Worm (Caenorhabditis elegans) whole organism, young adult: ENCODE data around the gene str-248.

ENCODE experiments used
- F33H1.4 ChIP-seq: fragments of 200-800 bp; sonication (Bioruptor generic); IDR thresholded peaks from 2 replicates; pipeline ENCODE4 v1.3.6; 2022; ENCODE audit warnings: missing genetic modification reagents, missing genetic modification characterization, missing compliant biosample characterization
- F49E8.2 ChIP-seq: sonication (generic microtip); optimal IDR thresholded peaks from 3 replicates; lab custom pipeline; 2017; ENCODE audit warnings: missing genetic modification characterization, mild to moderate bottlenecking, missing compliant biosample characterization, antibody characterized with exemption, moderate library complexity; ENCODE audit not compliant: insufficient read depth
- ZK185.1 ChIP-seq: sonication (generic microtip); optimal IDR thresholded peaks from 2 replicates; lab custom pipeline; 2016; ENCODE audit warnings: mild to moderate bottlenecking, missing genetic modification characterization, missing compliant biosample characterization; ENCODE audit not compliant: poor library complexity, severe bottlenecking
- ama-1 ChIP-seq, 3 experiments: fragments of 150-350 bp in 1 of 3; sonication (generic microtip) in 2 of 3; optimal IDR thresholded peaks; 2 replicates each; lab custom pipeline; 2014 to 2018; ENCODE audit warnings: missing biosample characterization in 2 of 3, missing genetic modification characterization in 2 of 3, missing genetic modification reagents in 2 of 3
- ccch-3 ChIP-seq: fragments of 200-800 bp; sonication (Bioruptor generic); optimal IDR thresholded peaks from 2 replicates; lab custom pipeline; 2018; ENCODE audit warnings: mild to moderate bottlenecking, missing genetic modification characterization, missing compliant biosample characterization
- lin-26 ChIP-seq: fragments of 200-800 bp; sonication (Bioruptor generic); IDR thresholded peaks from 2 replicates; pipeline ENCODE4 v1.3.6; 2022; ENCODE audit warnings: missing genetic modification reagents, missing genetic modification characterization, missing compliant biosample characterization
- nhr-179 ChIP-seq: sonication (generic microtip); optimal IDR thresholded peaks from 2 replicates; lab custom pipeline; 2016; ENCODE audit warnings: mild to moderate bottlenecking, missing genetic modification characterization, missing compliant biosample characterization
- rpc-1 ChIP-seq, 2 experiments: fragments of 150-350 bp in 1 of 2; sonication (generic microtip) in 1 of 2; optimal IDR thresholded peaks; 2 replicates each; lab custom pipeline; 2014 to 2018; ENCODE audit warnings: missing biosample characterization in 1 of 2, missing genetic modification characterization in 1 of 2, missing genetic modification reagents in 1 of 2, missing genotype in 1 of 2
- snpc-1.1 ChIP-seq: sonication (generic microtip); optimal IDR thresholded peaks from 2 replicates; lab custom pipeline; 2017; ENCODE audit warnings: missing genetic modification characterization, mild to moderate bottlenecking, missing compliant biosample characterization, antibody characterized with exemption, moderate library complexity, missing genotype, missing genetic modification reagents; ENCODE audit not compliant: insufficient read depth

DNA sequence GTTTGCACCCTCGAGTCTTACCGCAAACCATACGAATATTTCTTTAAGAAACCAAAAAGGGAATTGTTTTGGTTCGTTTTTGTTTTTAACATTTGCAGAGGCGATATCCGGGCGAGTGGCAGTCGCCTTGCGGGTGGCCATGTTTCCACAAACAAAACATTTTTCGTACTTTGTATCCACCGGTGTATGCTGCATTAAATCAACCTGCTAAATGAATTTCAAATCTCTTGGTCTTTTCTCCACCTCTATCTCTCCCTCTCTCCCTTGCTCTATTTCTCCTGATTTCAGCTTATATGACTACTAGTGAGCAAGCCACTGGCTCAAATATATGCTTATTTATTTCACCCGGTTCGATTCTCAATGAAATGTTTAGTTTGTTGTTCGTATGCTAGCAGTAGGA, 47.8 kb upstream of the str-248 start, which contains the start of gene nhr-52:
- no peak for TF ChIP-seq ama-1 (optimal IDR thresholded peaks at IDR 0.05; lab: Kevin White, UChicago)
- TF ChIP-seq ama-1 (GFP tag; optimal IDR thresholded peaks at IDR 0.05; lab: Kevin White, UChicago), result no peak
- no peak for TF ChIP-seq rpc-1 (optimal IDR thresholded peaks at IDR 0.05; lab: Kevin White, UChicago)
- TF ChIP-seq rpc-1 (tag; optimal IDR thresholded peaks at IDR 0.05; lab: Kevin White, UChicago), result no peak
- TF ChIP-seq snpc-1.1 (tag; lab: Kevin White, UChicago), result no peak
- no peak for TF ChIP-seq lin-26 (GFP tag; lab: Robert Waterston, UW)
- TF ChIP-seq F33H1.4 (GFP tag; lab: Robert Waterston, UW), result no peak
- no peak for TF ChIP-seq F49E8.2
- TF ChIP-seq nhr-179 (tag; lab: Kevin White, UChicago), result no peak
- no peak for TF ChIP-seq ccch-3 (GFP tag; lab: Kevin White, UChicago)
- TF ChIP-seq ZK185.1 (tag; lab: Kevin White, UChicago), result no peak
